Worm (Caenorhabditis elegans) whole organism, late embryonic: ENCODE results near the gene ZK688.5.

Experiments used
- F13H6.1 ChIP-seq: sonication (generic microtip); optimal IDR thresholded peaks from 2 replicates; lab custom pipeline; 2016; ENCODE audit warnings: missing genetic modification characterization, missing compliant biosample characterization
- K02D7.2 ChIP-seq: sonication (generic microtip); optimal IDR thresholded peaks from 2 replicates; lab custom pipeline; 2017; ENCODE audit warnings: mild to moderate bottlenecking, missing genetic modification characterization, missing compliant biosample characterization
- ceh-30 ChIP-seq: fragments of 150-350 bp; optimal IDR thresholded peaks from 2 replicates; lab custom pipeline; 2014; ENCODE audit warnings: missing biosample characterization, missing genetic modification characterization
- dmd-4 ChIP-seq: sonication (generic microtip); optimal IDR thresholded peaks from 2 replicates; lab custom pipeline; 2016; ENCODE audit warnings: borderline replicate concordance, missing genetic modification characterization, missing compliant biosample characterization
- fkh-10 ChIP-seq: fragments of 150-350 bp; optimal IDR thresholded peaks from 2 replicates; lab custom pipeline; 2014; ENCODE audit warnings: missing biosample characterization, missing genetic modification reagents, missing genetic modification characterization
- gmeb-2 ChIP-seq: sonication (generic microtip); optimal IDR thresholded peaks from 2 replicates; lab custom pipeline; 2016; ENCODE audit warnings: missing genetic modification characterization, inconsistent platforms, missing compliant biosample characterization
- lin-11 ChIP-seq: fragments of 200-800 bp; sonication (Bioruptor generic); optimal IDR thresholded peaks from 2 replicates; lab custom pipeline; 2018; ENCODE audit warnings: mild to moderate bottlenecking, missing genetic modification characterization, missing compliant biosample characterization
- npax-4 ChIP-seq: sonication (generic microtip); optimal IDR thresholded peaks from 2 replicates; lab custom pipeline; 2016; ENCODE audit warnings: missing genetic modification characterization, missing compliant biosample characterization
- pha-4 ChIP-seq: fragments of 150-350 bp; optimal IDR thresholded peaks from 2 replicates; lab custom pipeline; 2018; ENCODE audit warnings: missing biosample characterization, missing genetic modification reagents, missing genetic modification characterization
- sox-2 ChIP-seq: fragments of 200-800 bp; sonication (Bioruptor generic); IDR thresholded peaks from 2 replicates; pipeline ENCODE4 v1.3.6; 2022; ENCODE audit warnings: missing genetic modification reagents, missing genetic modification characterization, missing compliant biosample characterization
- tbx-2 ChIP-seq: sonication (generic microtip); optimal IDR thresholded peaks from 2 replicates; lab custom pipeline; 2016; ENCODE audit warnings: missing genetic modification characterization, missing compliant biosample characterization
- unc-55 ChIP-seq: sonication (generic microtip); optimal IDR thresholded peaks from 2 replicates; lab custom pipeline; 2017; ENCODE audit warnings: missing biosample characterization, missing genetic modification reagents, missing genetic modification characterization

DNA sequence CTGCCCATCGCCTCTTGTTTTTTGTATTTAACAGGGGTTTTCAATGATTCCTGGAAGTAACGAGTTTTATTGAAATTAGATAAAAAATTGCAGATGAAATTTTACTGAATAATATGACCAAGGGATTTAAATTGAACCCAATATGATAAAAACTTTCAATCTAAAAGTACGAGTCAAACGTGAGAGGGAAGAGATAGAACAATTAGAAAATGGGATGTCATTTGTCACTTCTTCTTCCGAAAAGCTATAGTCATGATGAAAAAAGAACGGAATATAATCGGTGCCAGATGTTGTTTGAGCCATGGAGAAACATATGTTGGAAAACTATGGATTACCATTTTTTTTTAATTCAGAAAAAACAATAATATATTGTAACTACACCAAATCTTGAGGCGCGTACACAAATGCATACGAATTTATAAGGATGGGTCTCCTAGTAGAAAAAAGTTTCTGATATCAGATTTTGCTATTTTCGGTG is 12.5 kb downstream of the ZK688.5 start, which contains the start of gene sup-18:
- TF ChIP-seq F13H6.1 (no peak), pha-4 (no peak), ceh-30 (tag; lab: Kevin White, UChicago) (no peak), tbx-2 (tag; lab: Kevin White, UChicago) (no peak), fkh-10 (no peak), dmd-4 (tag; lab: Kevin White, UChicago) (no peak), K02D7.2 (no peak), sox-2 (no peak), gmeb-2 (no peak), unc-55 (GFP tag; lab: Kevin White, UChicago) (no peak), lin-11 (tag; lab: Kevin White, UChicago) (no peak), npax-4 (tag; lab: Kevin White, UChicago) (no peak)
